Worm (Caenorhabditis elegans) whole organism, L4 larva: ENCODE results near the gene nlp-80.

Experiments
- F10B5.3 ChIP-seq: sonication (generic microtip); optimal IDR thresholded peaks from 2 replicates; lab custom pipeline; 2016; ENCODE audit warnings: mild to moderate bottlenecking, missing genetic modification characterization, missing compliant biosample characterization
- T20F7.1 ChIP-seq: fragments of 200-800 bp; sonication (Bioruptor generic); optimal IDR thresholded peaks from 2 replicates; lab custom pipeline; 2018; ENCODE audit warnings: mild to moderate bottlenecking, missing genetic modification characterization, missing compliant biosample characterization
- T26A8.4 ChIP-seq: fragments of 200-800 bp; sonication (Bioruptor generic); IDR thresholded peaks from 2 replicates; pipeline ENCODE4 v1.3.6; 2022; ENCODE audit warnings: missing genetic modification characterization, missing compliant biosample characterization
- Y105C5A.15 ChIP-seq: fragments of 200-800 bp; sonication (Bioruptor generic); IDR thresholded peaks from 2 replicates; pipeline ENCODE4 v1.3.6; 2022; ENCODE audit warnings: missing genetic modification characterization, missing compliant biosample characterization
- aha-1 ChIP-seq: fragments of 150-350 bp; peaks from one replicate; lab custom pipeline; 2014; ENCODE audit warnings: missing biosample characterization, missing genetic modification characterization
- aly-2 ChIP-seq: sonication (generic microtip); optimal IDR thresholded peaks from 2 replicates; lab custom pipeline; 2018; ENCODE audit warnings: missing biosample characterization, missing genetic modification characterization
- arid-1 ChIP-seq: fragments of 200-800 bp; sonication (Bioruptor generic); conservative IDR thresholded peaks from 2 replicates; pipeline ENCODE4 v1.3.6; 2022; ENCODE audit warnings: missing genetic modification reagents, missing genetic modification characterization, missing compliant biosample characterization
- ceh-44 ChIP-seq: fragments of 200-800 bp; sonication (Bioruptor generic); IDR thresholded peaks from 2 replicates; pipeline ENCODE4 v1.3.6; 2022; ENCODE audit warnings: missing genetic modification reagents, missing genetic modification characterization, missing compliant biosample characterization
- ceh-82 ChIP-seq: sonication (generic microtip); optimal IDR thresholded peaks from 2 replicates; lab custom pipeline; 2017; ENCODE audit warnings: missing biosample characterization, missing genetic modification characterization
- ces-1 ChIP-seq: fragments of 150-350 bp; sonication (generic microtip); optimal IDR thresholded peaks from 4 replicates; lab custom pipeline; 2014; ENCODE audit warnings: missing biosample characterization, missing genetic modification reagents, missing genetic modification characterization
- cey-2 ChIP-seq: sonication (generic microtip); optimal IDR thresholded peaks from 3 replicates; lab custom pipeline; 2017; ENCODE audit warnings: missing genetic modification characterization, mild to moderate bottlenecking, missing compliant biosample characterization, antibody characterized with exemption, borderline replicate concordance; ENCODE audit not compliant: insufficient read depth
- ctbp-1 ChIP-seq: fragments of 200-800 bp; sonication (Bioruptor generic); IDR thresholded peaks from 2 replicates; pipeline ENCODE4 v1.3.6; 2022; ENCODE audit warnings: missing genetic modification reagents, missing genetic modification characterization, missing compliant biosample characterization
- daf-19 ChIP-seq: fragments of 200-800 bp; sonication (Bioruptor generic); conservative IDR thresholded peaks from 2 replicates; pipeline ENCODE4 v1.3.6; 2022; ENCODE audit warnings: missing genetic modification characterization, missing compliant biosample characterization
- dmd-6 ChIP-seq: fragments of 200-800 bp; sonication (Bioruptor generic); IDR thresholded peaks from 2 replicates; pipeline ENCODE4 v1.3.6; 2022; ENCODE audit warnings: missing genetic modification reagents, missing genetic modification characterization, missing compliant biosample characterization
- dmd-8 ChIP-seq: fragments of 200-800 bp; sonication (Bioruptor generic); IDR thresholded peaks from 2 replicates; pipeline ENCODE4 v1.3.6; 2022; ENCODE audit warnings: missing genetic modification characterization, missing compliant biosample characterization
- dmd-9 ChIP-seq: fragments of 200-800 bp; sonication (Bioruptor generic); IDR thresholded peaks from 2 replicates; pipeline ENCODE4 v1.3.6; 2022; ENCODE audit warnings: missing genetic modification reagents, missing genetic modification characterization, missing compliant biosample characterization
- dpl-1 ChIP-seq: fragments of 150-350 bp; optimal IDR thresholded peaks from 2 replicates; lab custom pipeline; 2014; ENCODE audit warnings: missing biosample characterization, missing genetic modification reagents, missing genetic modification characterization
- egl-43 ChIP-seq: fragments of 200-800 bp; sonication (Bioruptor generic); IDR thresholded peaks from 2 replicates; pipeline ENCODE4 v1.3.6; 2022; ENCODE audit warnings: missing genetic modification reagents, missing genetic modification characterization, missing compliant biosample characterization
- fkh-10 ChIP-seq: fragments of 150-350 bp; optimal IDR thresholded peaks from 2 replicates; lab custom pipeline; 2014; ENCODE audit warnings: missing biosample characterization, missing genetic modification reagents, missing genetic modification characterization
- hlh-11 ChIP-seq: fragments of 200-800 bp; sonication (Bioruptor generic); optimal IDR thresholded peaks from 2 replicates; lab custom pipeline; 2018; ENCODE audit warnings: mild to moderate bottlenecking, missing genetic modification characterization, missing compliant biosample characterization
- hmg-1.1 ChIP-seq: fragments of 200-800 bp; sonication (Bioruptor generic); IDR thresholded peaks from 2 replicates; pipeline ENCODE4 v1.3.6; 2022; ENCODE audit warnings: missing genetic modification reagents, missing genetic modification characterization, missing compliant biosample characterization
- lin-13 ChIP-seq: fragments of 150-350 bp; optimal IDR thresholded peaks from 2 replicates; lab custom pipeline; 2014; ENCODE audit warnings: missing biosample characterization, missing genetic modification reagents, missing genetic modification characterization
- lin-29 ChIP-seq: fragments of 200-800 bp; sonication (Bioruptor generic); IDR thresholded peaks from 2 replicates; pipeline ENCODE4 v1.3.6; 2022; ENCODE audit warnings: missing genetic modification reagents, missing genetic modification characterization, missing compliant biosample characterization
- lsy-2 ChIP-seq, 2 experiments: fragments of 150-350 bp in 1 of 2; sonication (generic microtip) in 1 of 2; optimal IDR thresholded peaks; 2 replicates each; lab custom pipeline; 2014 to 2017; ENCODE audit warnings: missing biosample characterization in 2 of 2, missing genetic modification characterization in 2 of 2
- mdl-1 ChIP-seq, 2 experiments: fragments of 150-350 bp in 1 of 2; sonication (generic microtip) in 1 of 2; optimal IDR thresholded peaks; 2 replicates each; lab custom pipeline; 2014 to 2017; ENCODE audit warnings: missing biosample characterization in 2 of 2, missing genetic modification characterization in 2 of 2
- mdt-29 ChIP-seq: fragments of 200-800 bp; sonication (Bioruptor generic); IDR thresholded peaks from 2 replicates; pipeline ENCODE4 v1.3.6; 2022; ENCODE audit warnings: missing genetic modification reagents, missing genetic modification characterization, missing compliant biosample characterization
- mes-2 ChIP-seq: sonication (generic microtip); optimal IDR thresholded peaks from 2 replicates; lab custom pipeline; 2016; ENCODE audit warnings: missing genotype, mild to moderate bottlenecking, missing genetic modification characterization, missing compliant biosample characterization; ENCODE audit not compliant: poor library complexity, severe bottlenecking
- mxl-2 ChIP-seq: fragments of 200-800 bp; sonication (Bioruptor generic); conservative IDR thresholded peaks from 2 replicates; pipeline ENCODE4 v1.3.6; 2022; ENCODE audit warnings: missing genetic modification reagents, missing genetic modification characterization, missing compliant biosample characterization
- nhr-10 ChIP-seq: fragments of 150-350 bp; optimal IDR thresholded peaks from 2 replicates; lab custom pipeline; 2014; ENCODE audit warnings: missing biosample characterization, missing genetic modification characterization
- nhr-111 ChIP-seq: fragments of 200-800 bp; sonication (Bioruptor generic); optimal IDR thresholded peaks from 2 replicates; lab custom pipeline; 2018; ENCODE audit warnings: mild to moderate bottlenecking, missing genetic modification characterization, missing compliant biosample characterization
- nhr-42 ChIP-seq: fragments of 200-800 bp; sonication (Bioruptor generic); IDR thresholded peaks from 2 replicates; pipeline ENCODE4 v1.3.6; 2022; ENCODE audit warnings: missing genetic modification characterization, missing compliant biosample characterization
- nhr-48 ChIP-seq: sonication (generic microtip); optimal IDR thresholded peaks from 2 replicates; lab custom pipeline; 2016; ENCODE audit warnings: mild to moderate bottlenecking, missing genetic modification characterization, missing compliant biosample characterization
- nhr-6 ChIP-seq: fragments of 150-350 bp; optimal IDR thresholded peaks from 2 replicates; lab custom pipeline; 2014; ENCODE audit warnings: missing biosample characterization, missing genetic modification characterization
- nhr-77 ChIP-seq: fragments of 150-350 bp; optimal IDR thresholded peaks from 2 replicates; lab custom pipeline; 2014; ENCODE audit warnings: missing biosample characterization, missing genetic modification characterization
- pha-4 ChIP-seq, 2 experiments: fragments of 150-350 bp in 1 of 2; fragments of 200-800 bp in 1 of 2; sonication (Bioruptor generic) in 1 of 2; IDR thresholded peaks in 1 of 2; optimal IDR thresholded peaks in 1 of 2; 2 replicates each; pipeline versions ENCODE4 v1.3.6 to Lab custom; 2014 to 2022; ENCODE audit warnings: missing genetic modification characterization in 2 of 2, missing genetic modification reagents in 2 of 2, missing biosample characterization in 1 of 2, missing compliant biosample characterization in 1 of 2
- php-3 ChIP-seq: fragments of 200-800 bp; sonication (Bioruptor generic); IDR thresholded peaks from 2 replicates; pipeline ENCODE4 v1.3.6; 2022; ENCODE audit warnings: missing genetic modification reagents, missing genetic modification characterization, missing compliant biosample characterization
- snpc-1.2 ChIP-seq: fragments of 200-800 bp; sonication (Bioruptor generic); IDR thresholded peaks from 2 replicates; pipeline ENCODE4 v1.3.6; 2022; ENCODE audit warnings: missing genetic modification reagents, missing genetic modification characterization, missing compliant biosample characterization
- tag-97 ChIP-seq: fragments of 200-800 bp; sonication (Bioruptor generic); IDR thresholded peaks from 2 replicates; pipeline ENCODE4 v1.3.6; 2022; ENCODE audit warnings: missing genetic modification characterization, missing compliant biosample characterization
- tra-1 ChIP-seq: fragments of 200-800 bp; sonication (Bioruptor generic); IDR thresholded peaks from 2 replicates; pipeline ENCODE4 v1.3.6; 2022; ENCODE audit warnings: missing genetic modification reagents, missing genetic modification characterization, missing compliant biosample characterization
- unc-39 ChIP-seq: sonication (generic microtip); optimal IDR thresholded peaks from 2 replicates; lab custom pipeline; 2017; ENCODE audit warnings: missing biosample characterization, missing genetic modification characterization
- zag-1 ChIP-seq: fragments of 150-350 bp; optimal IDR thresholded peaks from 2 replicates; lab custom pipeline; 2014; ENCODE audit warnings: missing biosample characterization, missing genetic modification characterization
- zfp-3 ChIP-seq: fragments of 200-800 bp; sonication (Bioruptor generic); conservative IDR thresholded peaks from 2 replicates; pipeline ENCODE4 v1.3.6; 2022; ENCODE audit warnings: missing genetic modification reagents, missing genetic modification characterization, missing compliant biosample characterization
- ztf-11 ChIP-seq: fragments of 150-350 bp; optimal IDR thresholded peaks from 2 replicates; lab custom pipeline; 2014; ENCODE audit warnings: missing biosample characterization, missing genetic modification characterization

nlp-80 gene

ce11 chrV:11076403-11076802, 11.0 kb upstream of the nlp-80 start (continued):
- TF ChIP-seq mxl-2 (GFP tag; lab: Robert Waterston, UW) (peak; percentile 50; the same call in 1 of the 2 replicates), nhr-6 (tag; lab: Kevin White, UChicago) (peak; percentile 10), T26A8.4 (GFP tag; lab: Robert Waterston, UW) (no peak; the same call in 1 of the 2 replicates), nhr-77 (tag; lab: Kevin White, UChicago) (no peak), ztf-11 (tag; lab: Kevin White, UChicago) (no peak), cey-2 (tag; lab: Kevin White, UChicago) (no peak), nhr-10 (tag; lab: Kevin White, UChicago) (no peak), dmd-9 (GFP tag; lab: Robert Waterston, UW) (no peak), zfp-3 (GFP tag; lab: Robert Waterston, UW) (peak; percentile 49), arid-1 (GFP tag; lab: Robert Waterston, UW) (peak; percentile 78), tra-1 (GFP tag; lab: Robert Waterston, UW) (peak; percentile 46; the same call in 1 of the 2 replicates), unc-39 (tag; lab: Kevin White, UChicago) (no peak), dmd-6 (peak; percentile 22; the same call in 1 of the 2 replicates), hmg-1.1 (GFP tag; lab: Robert Waterston, UW) (0 out of 2 replicates have a peak, but pooled peaks have one; percentile 26), hlh-11 (tag; lab: Kevin White, UChicago) (peak; percentile 15), nhr-48 (tag; lab: Kevin White, UChicago) (no peak), mes-2 (no peak), lin-13 (peak; percentile 50), aly-2 (tag; lab: Kevin White, UChicago) (peak; percentile 25), ctbp-1 (peak; percentile 75), lin-29 (GFP tag; lab: Robert Waterston, UW) (0 out of 2 replicates have a peak, but pooled peaks have one; percentile 9), daf-19 (GFP tag; lab: Robert Waterston, UW) (no peak), Y105C5A.15 (GFP tag; lab: Robert Waterston, UW) (peak; percentile 65; the same call in 1 of the 2 replicates)

- TF ChIP-seq snpc-1.2 (GFP tag; lab: Robert Waterston, UW) (no peak), F10B5.3 (tag; lab: Kevin White, UChicago) (peak; percentile 16), tag-97 (GFP tag; lab: Robert Waterston, UW) (0 out of 2 replicates have a peak, but pooled peaks have one; percentile 39), T26A8.4 (GFP tag; lab: Robert Waterston, UW) (0 out of 2 replicates have a peak, but pooled peaks have one; percentile 48)
Observed at ce11 chrV:11076028-11076402, 10.6 kb upstream of the nlp-80 start.

DNA sequence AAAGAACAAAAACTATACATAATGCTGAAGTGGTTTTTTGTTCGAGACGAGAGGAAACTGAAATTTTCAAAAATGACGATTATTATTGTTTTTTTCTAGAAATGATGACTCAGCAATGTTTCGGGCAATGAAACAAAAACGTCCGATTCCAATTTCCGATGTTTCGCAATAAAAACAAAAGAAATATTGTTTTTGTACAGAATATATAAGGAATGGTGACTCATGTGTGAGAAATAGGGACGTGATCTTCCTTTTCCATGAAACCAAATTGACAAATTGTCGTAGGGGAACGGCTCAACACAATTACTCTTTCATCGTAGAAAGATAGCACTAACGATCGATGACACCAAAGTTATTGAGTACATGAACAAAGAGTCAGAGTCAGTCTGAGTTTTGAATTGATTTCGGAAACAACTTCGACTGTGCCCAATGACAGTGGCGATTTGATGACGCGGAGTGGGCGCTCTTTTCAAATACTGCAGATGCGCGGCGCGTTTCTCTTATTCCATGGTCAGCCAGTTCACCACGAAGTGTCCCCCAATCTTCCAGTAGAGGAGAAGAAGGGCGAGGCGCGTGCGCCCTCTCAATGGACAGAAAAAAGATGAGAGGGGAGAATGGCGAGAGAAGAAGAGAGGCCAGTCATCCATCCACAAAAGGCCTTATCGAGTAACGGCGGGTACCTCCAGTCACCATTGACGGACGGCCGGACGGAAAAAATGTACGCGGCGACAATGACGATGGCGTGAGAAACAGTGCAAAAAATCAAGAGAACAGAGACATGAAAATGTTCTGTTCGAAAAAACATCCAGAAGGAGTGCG, 10.0 kb upstream of the nlp-80 start:
- no peak for TF ChIP-seq nhr-48 (tag; lab: Kevin White, UChicago)
- no peak for TF ChIP-seq ceh-44 (GFP tag; lab: Robert Waterston, UW)
- TF ChIP-seq nhr-10 (tag; lab: Kevin White, UChicago), result no peak
- peak; percentile 80 for TF ChIP-seq aha-1 (tag; lab: Kevin White, UChicago)
- no peak for TF ChIP-seq nhr-111 (GFP tag; lab: Kevin White, UChicago)
- no peak for TF ChIP-seq nhr-42 (GFP tag; lab: Robert Waterston, UW)
- TF ChIP-seq fkh-10 (GFP tag; lab: Kevin White, UChicago), result peak; percentile 34
- TF ChIP-seq ces-1 (GFP tag; lab: Kevin White, UChicago), result no peak
- peak in 1 of 2 experiments; percentile 27 for TF ChIP-seq lsy-2 (tag; optimal IDR thresholded peaks at IDR 0.05; lab: Kevin White, UChicago)
- TF ChIP-seq mdl-1 (tag; optimal IDR thresholded peaks at IDR 0.05; lab: Kevin White, UChicago), result peak in 1 of 2 experiments; percentile 81
- no peak for TF ChIP-seq mdt-29 (GFP tag; lab: Robert Waterston, UW)
- peak; percentile 52 for TF ChIP-seq F10B5.3 (tag; lab: Kevin White, UChicago)
- peak; percentile 87 for TF ChIP-seq egl-43 (GFP tag; lab: Robert Waterston, UW)
- TF ChIP-seq lin-13, result no peak
- TF ChIP-seq T20F7.1 (GFP tag; lab: Kevin White, UChicago), result no peak
- no peak for TF ChIP-seq ceh-82 (tag; lab: Kevin White, UChicago)
- TF ChIP-seq dmd-8 (GFP tag; lab: Robert Waterston, UW), result 0 out of 2 replicates have a peak, but pooled peaks have one; percentile 44
- TF ChIP-seq Y105C5A.15 (GFP tag; lab: Robert Waterston, UW), result no peak
- TF ChIP-seq hlh-11 (tag; lab: Kevin White, UChicago), result peak; percentile 21
- TF ChIP-seq zag-1 (tag; lab: Kevin White, UChicago), result no peak
- TF ChIP-seq pha-4 (GFP tag; IDR thresholded peaks at IDR 0.05; lab: Robert Waterston, UW), result no peak; the same call in 1 of the 2 replicates
- TF ChIP-seq pha-4 (tag; optimal IDR thresholded peaks at IDR 0.05; lab: Kevin White, UChicago), result no peak
- TF ChIP-seq dpl-1 (GFP tag; lab: Kevin White, UChicago), result peak; percentile 7
- no peak for TF ChIP-seq php-3 (GFP tag; lab: Robert Waterston, UW)
- peak; percentile 39 for TF ChIP-seq mes-2
- no peak; the same call in 1 of the 2 replicates for TF ChIP-seq lin-29 (GFP tag; lab: Robert Waterston, UW)
